Worm (Caenorhabditis elegans) whole organism, L4/young adult: ENCODE measurements around the gene rabr-4.

Experiments used
- W03F9.2 ChIP-seq: fragments of 150-350 bp; optimal IDR thresholded peaks from 2 replicates; lab custom pipeline; 2014; ENCODE audit warnings: missing biosample characterization, missing genetic modification characterization
- dao-5 ChIP-seq: sonication (generic microtip); optimal IDR thresholded peaks from 2 replicates; lab custom pipeline; 2016; ENCODE audit warnings: missing genotype, missing genetic modification characterization, moderate library complexity, missing compliant biosample characterization
- him-1 ChIP-seq: sonication (generic microtip); optimal IDR thresholded peaks from 2 replicates; lab custom pipeline; 2016; ENCODE audit warnings: missing genotype, missing genetic modification reagents, missing genetic modification characterization, missing compliant biosample characterization

rabr-4 gene

ce11 chrV:16210257-16211002 lies 15.7 kb downstream of the rabr-4 start, which contains the start of gene F11A5.16:
F11A5.16 (plus strand) TSS chrV:16210952.
- TF ChIP-seq W03F9.2 (tag; lab: Kevin White, UChicago), result no peak
- TF ChIP-seq him-1 (tag; lab: Kevin White, UChicago), result no peak
- TF ChIP-seq dao-5 (tag; lab: Kevin White, UChicago), result no peak

DNA sequence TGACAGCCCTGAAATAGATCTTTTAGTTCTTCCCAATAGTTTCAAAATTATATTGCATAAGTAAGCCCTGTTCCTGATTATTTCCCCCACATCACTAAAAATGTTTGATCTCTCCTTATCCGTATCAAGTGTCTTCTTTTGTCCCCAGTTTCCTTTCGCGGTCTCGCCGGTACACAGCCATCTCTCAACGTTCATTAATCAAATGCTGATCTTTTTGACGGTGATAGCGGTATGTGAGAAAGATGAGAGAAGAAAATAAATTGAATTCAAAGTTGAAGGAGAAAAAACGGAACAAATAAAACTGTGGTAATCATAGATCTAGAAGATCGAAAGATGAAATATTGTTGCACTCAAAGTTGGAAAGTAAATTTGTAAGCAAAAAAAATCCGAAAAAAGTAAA lies 17.0 kb downstream of the rabr-4 start:
- TF ChIP-seq dao-5 (tag; lab: Kevin White, UChicago), result no peak
- no peak for TF ChIP-seq W03F9.2 (tag; lab: Kevin White, UChicago)
- no peak for TF ChIP-seq him-1 (tag; lab: Kevin White, UChicago)

ce11 chrV:16213323-16213722 lies 18.6 kb downstream of the rabr-4 start:
- TF ChIP-seq dao-5 (tag; lab: Kevin White, UChicago), result no peak
- no peak for TF ChIP-seq him-1 (tag; lab: Kevin White, UChicago)
- no peak for TF ChIP-seq W03F9.2 (tag; lab: Kevin White, UChicago)

DNA sequence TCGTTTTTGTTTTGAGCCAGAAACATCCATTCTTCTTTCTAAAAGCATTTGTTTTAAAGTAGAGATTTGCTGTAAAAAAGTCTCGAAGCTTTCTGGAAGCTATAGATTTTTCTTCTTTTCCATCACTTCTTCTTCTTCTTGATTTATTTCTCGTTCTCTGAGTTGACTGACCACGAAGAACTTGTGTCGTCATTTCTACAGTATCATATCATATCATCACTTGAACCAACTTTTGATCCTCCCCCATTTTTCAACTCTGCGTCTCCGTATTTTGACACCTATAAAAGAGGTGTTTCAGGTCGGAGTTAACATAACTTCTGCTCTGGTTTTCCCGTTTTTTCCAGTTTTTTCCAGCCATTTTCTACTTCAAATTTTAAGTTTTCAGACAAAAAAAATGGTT lies 19.8 kb downstream of the rabr-4 start, which contains the start of gene F11A5.9:
F11A5.9 (plus strand) TSS at position 386 of the 400 bp plus-strand sequence.
- TF ChIP-seq him-1 (tag; lab: Kevin White, UChicago), result no peak
- no peak for TF ChIP-seq W03F9.2 (tag; lab: Kevin White, UChicago)
- TF ChIP-seq dao-5 (tag; lab: Kevin White, UChicago), result no peak

ce11 chrV:16218522-16218921 lies 23.8 kb downstream of the rabr-4 start, which contains the start of gene F11A5.15:
F11A5.15 (minus strand) TSS chrV:16218622.
- TF ChIP-seq him-1 (tag; lab: Kevin White, UChicago), result no peak
- no peak for TF ChIP-seq dao-5 (tag; lab: Kevin White, UChicago)
- no peak for TF ChIP-seq W03F9.2 (tag; lab: Kevin White, UChicago)

DNA sequence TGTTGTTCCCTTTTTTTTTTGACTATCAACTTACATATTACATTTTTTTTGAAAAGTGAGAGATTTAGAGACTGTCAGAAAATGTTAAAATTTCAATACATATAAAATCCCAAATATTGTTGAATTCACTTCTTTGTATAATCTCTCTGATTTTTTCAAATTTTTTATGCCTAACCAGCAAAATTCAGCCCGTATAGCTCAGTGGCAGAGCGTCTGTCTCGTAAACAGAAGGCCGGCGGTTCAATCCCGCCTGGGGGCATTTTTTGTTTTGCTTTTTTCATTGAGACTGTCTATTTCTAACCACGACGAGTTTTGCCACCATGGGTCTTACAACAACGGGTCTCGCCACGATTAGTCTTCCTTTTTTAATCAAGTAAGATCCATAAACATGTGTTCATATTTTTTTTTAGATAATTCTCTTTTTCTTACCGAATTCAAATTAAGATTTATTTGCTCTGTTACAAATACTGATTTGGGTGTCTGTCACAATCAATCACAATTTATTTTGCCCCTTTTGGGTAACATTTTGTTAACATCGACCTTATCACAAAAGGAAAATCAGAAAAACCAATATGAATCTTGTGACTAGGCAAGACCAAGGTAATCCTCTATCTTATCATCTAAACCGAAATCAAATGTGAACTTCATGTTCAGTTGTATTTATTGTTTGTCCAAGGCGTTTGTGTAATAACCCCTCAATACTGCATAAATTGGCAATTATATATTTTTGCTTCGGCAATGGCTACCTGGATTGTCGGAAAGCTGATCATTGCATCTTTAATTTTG lies 24.4 kb downstream of the rabr-4 start, which contains the start of gene glc-1:
glc-1 (plus strand) TSS at position 663 of the 786 bp plus-strand sequence.
- TF ChIP-seq him-1 (tag; lab: Kevin White, UChicago), result no peak
- TF ChIP-seq dao-5 (tag; lab: Kevin White, UChicago), result no peak
- no peak for TF ChIP-seq W03F9.2 (tag; lab: Kevin White, UChicago)

DNA sequence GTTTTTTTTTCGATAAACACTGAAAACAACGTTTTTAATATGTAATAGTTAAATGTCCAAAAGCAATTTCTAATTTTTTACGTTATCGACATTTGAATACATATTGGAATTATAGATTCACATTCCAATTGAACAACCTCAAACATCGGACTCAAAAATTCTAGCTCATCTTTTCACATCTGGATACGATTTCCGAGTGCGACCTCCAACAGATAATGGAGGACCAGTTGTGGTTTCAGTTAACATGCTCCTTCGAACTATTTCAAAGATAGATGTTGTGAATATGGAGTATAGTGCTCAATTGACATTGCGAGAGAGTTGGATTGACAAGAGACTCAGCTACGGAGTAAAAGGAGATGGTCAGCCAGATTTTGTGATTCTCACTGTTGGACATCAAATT lies 25.3 kb downstream of the rabr-4 start:
- TF ChIP-seq dao-5 (tag; lab: Kevin White, UChicago) (no peak), him-1 (tag; lab: Kevin White, UChicago) (no peak), W03F9.2 (tag; lab: Kevin White, UChicago) (no peak)

- TF ChIP-seq W03F9.2 (tag; lab: Kevin White, UChicago) (no peak), dao-5 (tag; lab: Kevin White, UChicago) (no peak), him-1 (tag; lab: Kevin White, UChicago) (no peak)
Observed at ce11 chrV:16224027-16224426, 29.3 kb downstream of the rabr-4 start, which contains the start of gene stdh-2. stdh-2 (plus strand) TSS chrV:16224327.

- no peak for TF ChIP-seq him-1 (tag; lab: Kevin White, UChicago)
- no peak for TF ChIP-seq W03F9.2 (tag; lab: Kevin White, UChicago)
- no peak for TF ChIP-seq dao-5 (tag; lab: Kevin White, UChicago)
Observed at ce11 chrV:16225524-16226116, 30.9 kb downstream of the rabr-4 start.

DNA sequence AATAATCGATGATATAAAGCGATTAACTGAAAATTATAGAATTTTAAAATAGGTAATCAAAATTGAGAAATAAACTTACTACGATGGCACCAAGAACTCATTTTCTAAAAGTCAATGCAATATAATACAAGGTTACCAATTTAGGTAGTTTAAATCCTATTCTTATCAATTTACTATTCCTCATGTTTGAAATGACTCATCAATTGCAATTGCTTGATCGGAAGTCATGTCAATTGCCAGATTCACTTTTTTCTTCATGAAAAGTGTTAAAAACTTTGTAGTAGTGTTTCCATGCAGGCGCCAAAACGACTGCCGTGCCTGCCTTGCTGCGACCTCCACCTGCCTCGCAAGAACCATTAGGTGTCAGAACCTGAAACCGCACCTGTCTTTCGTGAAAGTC lies 31.8 kb downstream of the rabr-4 start, which contains the start of gene F11A5.13:
F11A5.13 (minus strand) TSS at position 101 of the 400 bp plus-strand sequence.
- TF ChIP-seq W03F9.2 (tag; lab: Kevin White, UChicago) (no peak), him-1 (tag; lab: Kevin White, UChicago) (no peak), dao-5 (tag; lab: Kevin White, UChicago) (no peak)

ce11 chrV:16229439-16229838 lies 34.7 kb downstream of the rabr-4 start:
- TF ChIP-seq W03F9.2 (tag; lab: Kevin White, UChicago) (no peak), him-1 (tag; lab: Kevin White, UChicago) (no peak), dao-5 (tag; lab: Kevin White, UChicago) (no peak)

DNA sequence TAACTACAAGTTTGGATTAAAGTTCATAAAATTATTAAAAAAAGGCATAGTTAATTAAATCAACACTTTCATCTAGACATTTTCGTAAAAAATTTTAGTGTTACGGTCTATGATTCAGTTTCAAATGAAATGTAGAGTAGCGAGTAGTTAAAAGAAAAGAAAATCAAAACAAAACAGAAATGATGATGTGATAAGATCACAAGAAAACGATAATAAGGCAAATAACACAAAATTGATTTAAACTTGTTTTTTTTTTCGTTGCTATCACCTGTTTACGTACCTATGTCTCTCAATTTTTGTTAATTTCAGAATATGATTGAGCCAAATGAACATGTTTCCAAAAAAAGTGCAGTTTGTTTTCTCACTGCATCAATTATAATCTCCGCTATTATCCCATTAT lies 35.2 kb downstream of the rabr-4 start, which contains the start of the genes F21H7.2 and F21H7.12:
F21H7.2 (minus strand) TSS at position 101 of the 400 bp plus-strand sequence.
F21H7.12 (plus strand) TSS at position 270 of the 400 bp plus-strand sequence.
- TF ChIP-seq him-1 (tag; lab: Kevin White, UChicago) (no peak), dao-5 (tag; lab: Kevin White, UChicago) (no peak), W03F9.2 (tag; lab: Kevin White, UChicago) (no peak)
